Fruit fly (Drosophila melanogaster) whole organism, embryonic: ENCODE measurements around the gene Phb1.

Experiments used
- B-H2 ChIP-seq: fragments of 200-800 bp; sonication (Bioruptor generic); optimal IDR thresholded peaks from 2 replicates; lab custom pipeline; 2018; ENCODE audit warnings: missing biosample characterization, mild to moderate bottlenecking, missing genetic modification characterization
- CG10209 ChIP-seq: fragments of 200-800 bp; sonication (Bioruptor generic); optimal IDR thresholded peaks from 3 replicates; lab custom pipeline; 2017; ENCODE audit warnings: missing biosample characterization, mild to moderate bottlenecking, missing genetic modification characterization, missing genetic modification reagents
- CG10321 ChIP-seq: fragments of 200-800 bp; sonication (Bioruptor generic); IDR thresholded peaks from 2 replicates; pipeline ENCODE4 v1.3.6; 2022; ENCODE audit warnings: missing biosample characterization, missing genetic modification characterization
- CG10431 ChIP-seq: fragments of 200-800 bp; sonication (Bioruptor generic); optimal IDR thresholded peaks from 3 replicates; lab custom pipeline; 2018; ENCODE audit warnings: missing biosample characterization, mild to moderate bottlenecking, missing genetic modification characterization
- CG11093 ChIP-seq: fragments of 200-800 bp; sonication (Bioruptor generic); IDR thresholded peaks from 3 replicates; pipeline ENCODE4 v1.3.6; 2022; ENCODE audit warnings: missing biosample characterization, missing genetic modification characterization
- CG14667 ChIP-seq: fragments of 200-800 bp; sonication (Bioruptor generic); IDR thresholded peaks from 2 replicates; pipeline ENCODE4 v1.3.6; 2022; ENCODE audit warnings: missing biosample characterization, missing genetic modification characterization
- CG15269 ChIP-seq: fragments of 200-800 bp; sonication (Bioruptor generic); optimal IDR thresholded peaks from 2 replicates; lab custom pipeline; 2018; ENCODE audit warnings: missing biosample characterization, mild to moderate bottlenecking, missing genetic modification characterization, moderate library complexity
- CG15601 ChIP-seq: fragments of 200-800 bp; sonication (Bioruptor generic); optimal IDR thresholded peaks from 3 replicates; lab custom pipeline; 2019; ENCODE audit warnings: missing biosample characterization, mild to moderate bottlenecking, missing genetic modification characterization, moderate library complexity
- CG17361 ChIP-seq: fragments of 200-800 bp; sonication (Bioruptor generic); IDR thresholded peaks from 3 replicates; pipeline ENCODE4 v1.3.6; 2022; ENCODE audit warnings: missing biosample characterization, missing genetic modification characterization
- CG2116 ChIP-seq: fragments of 200-800 bp; sonication (Bioruptor generic); optimal IDR thresholded peaks from 3 replicates; lab custom pipeline; 2018; ENCODE audit warnings: missing biosample characterization, mild to moderate bottlenecking, missing genetic modification characterization
- CG2712 ChIP-seq: fragments of 200-800 bp; optimal IDR thresholded peaks from 3 replicates; lab custom pipeline; 2019; ENCODE audit warnings: missing biosample characterization, mild to moderate bottlenecking, missing genetic modification characterization, moderate library complexity
- CG31441 ChIP-seq: fragments of 200-800 bp; sonication (Bioruptor generic); IDR thresholded peaks from 2 replicates; pipeline ENCODE4 v1.3.6; 2022; ENCODE audit warnings: missing biosample characterization, missing genetic modification characterization
- CG7372 ChIP-seq: fragments of 200-800 bp; sonication (Bioruptor generic); IDR thresholded peaks from 2 replicates; pipeline ENCODE4 v1.3.6; 2022; ENCODE audit warnings: missing biosample characterization, missing genetic modification characterization
- CG7556 ChIP-seq: fragments of 200-800 bp; sonication (Bioruptor generic); optimal IDR thresholded peaks from 2 replicates; lab custom pipeline; 2017; ENCODE audit warnings: missing biosample characterization, mild to moderate bottlenecking, missing genetic modification characterization
- CG8281 ChIP-seq: fragments of 200-800 bp; sonication (Bioruptor generic); optimal IDR thresholded peaks from 2 replicates; lab custom pipeline; 2018; ENCODE audit warnings: missing biosample characterization, mild to moderate bottlenecking, missing genetic modification characterization, moderate library complexity
- CG8290 ChIP-seq, 3 experiments: fragments of 200-800 bp; sonication (Bioruptor generic); optimal IDR thresholded peaks; 2 replicates each; lab custom pipeline; 2016 to 2019; ENCODE audit warnings: missing biosample characterization in 3 of 3, missing genetic modification characterization in 3 of 3, mild to moderate bottlenecking in 2 of 3, moderate library complexity in 1 of 3
- CG8924 ChIP-seq: fragments of 200-800 bp; optimal IDR thresholded peaks from 3 replicates; lab custom pipeline; 2019; ENCODE audit warnings: missing biosample characterization, mild to moderate bottlenecking, missing genetic modification characterization, moderate library complexity
- CHES-1-like ChIP-seq: fragments of 200-800 bp; sonication (Bioruptor generic); optimal IDR thresholded peaks from 2 replicates; lab custom pipeline; 2016; ENCODE audit warnings: missing biosample characterization, missing genetic modification characterization
- Dip2 ChIP-seq: fragments of 200-800 bp; sonication (Bioruptor generic); IDR thresholded peaks from 2 replicates; pipeline ENCODE4 v1.3.6; 2022; ENCODE audit warnings: missing biosample characterization, missing genetic modification characterization
- Eip74EF ChIP-seq, 2 experiments: fragments of 200-800 bp in 1 of 2; fragments of >200 bp in 1 of 2; sonication (Bioruptor generic) in 1 of 2; optimal IDR thresholded peaks; 2 replicates each; lab custom pipeline; 2017 to 2019; ENCODE audit warnings: missing biosample characterization in 2 of 2, missing genetic modification characterization in 2 of 2, mild to moderate bottlenecking in 1 of 2, moderate library complexity in 1 of 2
- Ets97D ChIP-seq: fragments of 200-800 bp; sonication (Bioruptor generic); optimal IDR thresholded peaks from 3 replicates; lab custom pipeline; 2016; ENCODE audit warnings: missing biosample characterization, missing genetic modification characterization
- Hr51 ChIP-seq, 2 experiments: fragments of 200-800 bp; sonication (Bioruptor generic); optimal IDR thresholded peaks; 2 replicates in 1 of 2; 3 replicates in 1 of 2; lab custom pipeline; 2016 to 2018; ENCODE audit warnings: missing biosample characterization in 2 of 2, missing genetic modification characterization in 2 of 2, mild to moderate bottlenecking in 1 of 2, moderate library complexity in 1 of 2
- Jarid2 ChIP-seq: fragments of 200-800 bp; sonication (Bioruptor generic); optimal IDR thresholded peaks from 3 replicates; lab custom pipeline; 2017; ENCODE audit warnings: mild to moderate bottlenecking, missing biosample characterization, missing genetic modification reagents, missing genetic modification characterization
- Med ChIP-seq: fragments of 200-800 bp; sonication (Bioruptor generic); peaks from one replicate; lab custom pipeline; 2016; ENCODE audit warnings: missing biosample characterization, missing genetic modification characterization, mild to moderate bottlenecking, inconsistent platforms, moderate library complexity
- Oli ChIP-seq: fragments of 200-800 bp; sonication (Bioruptor generic); optimal IDR thresholded peaks from 2 replicates; lab custom pipeline; 2018; ENCODE audit warnings: missing biosample characterization, mild to moderate bottlenecking, missing genetic modification characterization, moderate library complexity
- Pdp1 ChIP-seq, 2 experiments: fragments of 200-800 bp; sonication (Bioruptor generic); optimal IDR thresholded peaks; 3 replicates each; lab custom pipeline; 2016; ENCODE audit warnings: missing biosample characterization in 2 of 2, missing genetic modification characterization in 2 of 2, mild to moderate bottlenecking in 1 of 2, moderate library complexity in 1 of 2
- Rfx ChIP-seq: fragments of 200-800 bp; sonication (Bioruptor generic); IDR thresholded peaks from 2 replicates; pipeline ENCODE4 v1.3.6; 2022; ENCODE audit warnings: missing biosample characterization, missing genetic modification characterization
- Tbp ChIP-seq: fragments of >200 bp; optimal IDR thresholded peaks from 2 replicates; lab custom pipeline; 2018; ENCODE audit warnings: missing biosample characterization, missing genetic modification characterization
- Trl ChIP-seq, 3 experiments: fragments of >200 bp in 2 of 3; fragments of 200-800 bp in 1 of 3; sonication (Bioruptor generic) in 1 of 3; optimal IDR thresholded peaks; 2 replicates in 1 of 3; 3 replicates in 2 of 3; lab custom pipeline; 2016 to 2017; ENCODE audit warnings: missing biosample characterization in 1 of 3, missing genetic modification characterization in 1 of 3
- chinmo ChIP-seq: fragments of 200-800 bp; sonication (Bioruptor generic); IDR thresholded peaks from 4 replicates; pipeline ENCODE4 v1.3.6; 2022; ENCODE audit warnings: missing biosample characterization, missing genetic modification characterization; ENCODE audit not compliant: partially characterized antibody
- croc ChIP-seq: fragments of 200-800 bp; sonication (Bioruptor generic); conservative IDR thresholded peaks from 3 replicates; pipeline ENCODE4 v1.3.6; 2022; ENCODE audit warnings: missing biosample characterization, missing genetic modification characterization
- crol ChIP-seq: fragments of 200-800 bp; sonication (Bioruptor generic); IDR thresholded peaks from 2 replicates; pipeline ENCODE4 v1.3.6; 2022; ENCODE audit warnings: missing biosample characterization, missing genetic modification characterization
- fu2 ChIP-seq: fragments of 200-800 bp; sonication (Bioruptor generic); optimal IDR thresholded peaks from 2 replicates; lab custom pipeline; 2016; ENCODE audit warnings: missing biosample characterization, missing genetic modification characterization
- gcm ChIP-seq: fragments of 200-800 bp; sonication (Bioruptor generic); optimal IDR thresholded peaks from 2 replicates; lab custom pipeline; 2019; ENCODE audit warnings: missing biosample characterization, mild to moderate bottlenecking, missing genetic modification characterization, moderate library complexity
- grn ChIP-seq: fragments of 200-800 bp; sonication (Bioruptor generic); optimal IDR thresholded peaks from 3 replicates; lab custom pipeline; 2017; ENCODE audit warnings: missing biosample characterization, missing genetic modification characterization
- gsb-n ChIP-seq: fragments of 200-800 bp; sonication (Bioruptor generic); optimal IDR thresholded peaks from 3 replicates; lab custom pipeline; 2018; ENCODE audit warnings: missing biosample characterization, mild to moderate bottlenecking, missing genetic modification characterization
- insv ChIP-seq, 2 experiments: fragments of 200-800 bp; sonication (Bioruptor generic); optimal IDR thresholded peaks; 3 replicates each; lab custom pipeline; 2016 to 2018; ENCODE audit warnings: missing biosample characterization in 2 of 2, missing genetic modification characterization in 2 of 2
- kah ChIP-seq: fragments of 200-800 bp; sonication (Bioruptor generic); optimal IDR thresholded peaks from 2 replicates; lab custom pipeline; 2018; ENCODE audit warnings: missing biosample characterization, mild to moderate bottlenecking, missing genetic modification characterization
- knrl ChIP-seq: fragments of 200-800 bp; sonication (Bioruptor generic); IDR thresholded peaks from 3 replicates; pipeline ENCODE4 v1.3.6; 2022; ENCODE audit warnings: missing biosample characterization, missing genetic modification characterization; ENCODE audit not compliant: partially characterized antibody
- lilli ChIP-seq: fragments of 200-800 bp; sonication (Bioruptor generic); optimal IDR thresholded peaks from 3 replicates; lab custom pipeline; 2016; ENCODE audit warnings: missing biosample characterization, missing genetic modification characterization
- odd ChIP-seq: fragments of 200-800 bp; sonication (Bioruptor generic); optimal IDR thresholded peaks from 2 replicates; lab custom pipeline; 2017; ENCODE audit warnings: missing biosample characterization, mild to moderate bottlenecking, missing genetic modification characterization
- pzg ChIP-seq: fragments of 200-800 bp; sonication (Bioruptor generic); optimal IDR thresholded peaks from 3 replicates; lab custom pipeline; 2018; ENCODE audit warnings: missing biosample characterization, mild to moderate bottlenecking, missing genetic modification characterization, moderate library complexity
- repo ChIP-seq: fragments of 200-800 bp; sonication (Bioruptor generic); optimal IDR thresholded peaks from 2 replicates; lab custom pipeline; 2016; ENCODE audit warnings: missing biosample characterization, missing genetic modification characterization
- scrt ChIP-seq: fragments of 200-800 bp; sonication (Bioruptor generic); optimal IDR thresholded peaks from 2 replicates; lab custom pipeline; 2018; ENCODE audit warnings: missing biosample characterization, mild to moderate bottlenecking, missing genetic modification characterization, moderate library complexity
- slou ChIP-seq: fragments of 200-800 bp; sonication (Bioruptor generic); optimal IDR thresholded peaks from 3 replicates; lab custom pipeline; 2016; ENCODE audit warnings: missing biosample characterization, missing genetic modification characterization
- tup ChIP-seq: fragments of 200-800 bp; sonication (Bioruptor generic); optimal IDR thresholded peaks from 2 replicates; lab custom pipeline; 2016; ENCODE audit warnings: missing biosample characterization, mild to moderate bottlenecking, missing genetic modification characterization, moderate library complexity
- usp ChIP-seq: fragments of >200 bp; optimal IDR thresholded peaks from 2 replicates; lab custom pipeline; 2017; ENCODE audit warnings: missing biosample characterization, missing genetic modification characterization

The Phb1 gene

DNA sequence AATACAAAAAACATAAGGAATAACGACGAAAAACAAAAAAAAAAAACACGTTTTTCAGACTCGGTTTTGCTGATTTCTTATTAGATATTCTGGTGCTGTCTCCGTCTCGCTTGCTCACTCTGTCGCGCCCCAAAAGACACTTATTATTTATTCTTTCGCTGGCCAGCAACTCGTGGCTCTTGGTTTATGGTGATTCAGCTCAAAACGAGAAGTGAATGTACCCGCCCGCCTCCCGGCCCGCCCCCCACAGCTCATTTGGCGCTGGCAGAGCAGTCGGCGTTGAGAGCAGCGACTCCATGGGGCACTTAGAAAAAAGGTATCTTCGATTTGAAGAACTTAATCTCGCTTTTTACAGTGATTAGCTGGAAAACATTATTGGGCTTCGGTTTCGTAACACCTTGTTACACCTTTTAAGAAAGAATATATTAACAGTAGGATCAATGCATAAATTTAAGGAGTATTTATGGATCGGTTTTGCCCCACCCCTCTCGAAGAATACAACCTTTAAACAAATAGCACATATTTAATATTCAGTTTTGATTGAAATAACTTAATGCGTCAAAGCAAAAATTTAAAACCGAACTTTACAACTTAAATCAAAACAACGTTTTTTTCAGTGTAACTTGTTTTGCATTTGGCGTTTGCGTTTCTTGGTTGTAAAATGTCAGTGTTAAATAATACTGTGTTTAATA is 17.9 kb upstream of the Phb1 start (continued):
- peak; percentile 11 for TF ChIP-seq kah (GFP tag; lab: Kevin White, UChicago)
- 0 out of 2 replicates have a peak, but pooled peaks have one; percentile 72 for TF ChIP-seq Rfx (GFP tag; lab: Robert Waterston, UW)
- no peak for TF ChIP-seq B-H2
- TF ChIP-seq CG10431: peak; percentile 58
- no peak for TF ChIP-seq Tbp (GFP tag; lab: Kevin White, UChicago)
- peak; percentile 33 for TF ChIP-seq repo (GFP tag; lab: Kevin White, UChicago)
- no peak for TF ChIP-seq knrl (GFP tag; lab: Robert Waterston, UW)
- no peak for TF ChIP-seq usp (GFP tag; lab: Kevin White, UChicago)
- TF ChIP-seq CG15601 (tag; lab: Kevin White, UChicago): peak; percentile 74
- no peak for TF ChIP-seq CG10321 (GFP tag; lab: Robert Waterston, UW)
- TF ChIP-seq gsb-n (tag; lab: Kevin White, UChicago): peak; percentile 69
- TF ChIP-seq Oli (tag; lab: Kevin White, UChicago): peak; percentile 84
- TF ChIP-seq Pdp1 (GFP tag; optimal IDR thresholded peaks at IDR 0.05; lab: Kevin White, UChicago): peak; percentile 64 to 80
- peak; percentile 90 for TF ChIP-seq CG7556 (GFP tag; lab: Kevin White, UChicago)
- TF ChIP-seq Trl (optimal IDR thresholded peaks at IDR 0.05; lab: Kevin White, UChicago): no peak
- TF ChIP-seq Trl (GFP tag; optimal IDR thresholded peaks at IDR 0.05; lab: Kevin White, UChicago): peak; percentile 81
- TF ChIP-seq CG7372: peak; percentile 43; the same call in 1 of the 2 replicates
- TF ChIP-seq grn: no peak
- peak; percentile 32; the same call in 1 of the 2 replicates for TF ChIP-seq CG14667 (GFP tag; lab: Robert Waterston, UW)
- peak; percentile 30 for TF ChIP-seq CG2116
- TF ChIP-seq CG17361: peak; percentile 89
- TF ChIP-seq Med (GFP tag; lab: Kevin White, UChicago): peak; percentile 94
- peak; percentile 69; the same call in 1 of the 2 replicates for TF ChIP-seq crol (GFP tag; lab: Robert Waterston, UW)
- peak; percentile 67 for TF ChIP-seq gcm (GFP tag; lab: Kevin White, UChicago)
- TF ChIP-seq croc: peak; percentile 42; the same call in 2 of the 3 replicates
- no peak for TF ChIP-seq CG8281 (tag; lab: Kevin White, UChicago)
- peak; percentile 81 for TF ChIP-seq CG2712
- TF ChIP-seq odd (GFP tag; lab: Kevin White, UChicago): peak; percentile 68
- TF ChIP-seq scrt (GFP tag; lab: Kevin White, UChicago): peak; percentile 51
- TF ChIP-seq fu2 (GFP tag; lab: Kevin White, UChicago): peak; percentile 44
- TF ChIP-seq Hr51 (GFP tag; optimal IDR thresholded peaks at IDR 0.05; lab: Kevin White, UChicago): peak; percentile 59 to 73
- peak; percentile 26 for TF ChIP-seq tup (GFP tag; lab: Kevin White, UChicago)
- TF ChIP-seq CG31441 (GFP tag; lab: Robert Waterston, UW): peak; percentile 76
- peak; percentile 86 for TF ChIP-seq CG8924 (tag; lab: Kevin White, UChicago)
- peak; percentile 79 for TF ChIP-seq lilli (GFP tag; lab: Kevin White, UChicago)
- TF ChIP-seq slou: peak; percentile 66
- TF ChIP-seq pzg (GFP tag; lab: Kevin White, UChicago): no peak
- TF ChIP-seq insv (GFP tag; optimal IDR thresholded peaks at IDR 0.05; lab: Kevin White, UChicago): no peak
- TF ChIP-seq CG10209 (GFP tag; lab: Kevin White, UChicago): peak; percentile 70
- TF ChIP-seq Dip2 (GFP tag; lab: Robert Waterston, UW): no peak
- TF ChIP-seq Eip74EF (GFP tag; optimal IDR thresholded peaks at IDR 0.05; lab: Kevin White, UChicago): peak in 1 of 2 experiments; percentile 60
- peak; percentile 33 for TF ChIP-seq CG8290 (GFP tag; optimal IDR thresholded peaks at IDR 0.05; lab: Kevin White, UChicago)
- TF ChIP-seq CG8290 (tag; optimal IDR thresholded peaks at IDR 0.05; lab: Kevin White, UChicago): peak in 1 of 2 experiments; percentile 54
- peak; percentile 73; the same call in 2 of the 4 replicates for TF ChIP-seq chinmo (GFP tag; lab: Robert Waterston, UW)
- no peak for TF ChIP-seq CG11093 (GFP tag; lab: Robert Waterston, UW)
- TF ChIP-seq CHES-1-like (GFP tag; lab: Kevin White, UChicago): peak; percentile 49
- peak; percentile 7 for TF ChIP-seq Ets97D (GFP tag; lab: Kevin White, UChicago)
- TF ChIP-seq Jarid2 (GFP tag; lab: Kevin White, UChicago): peak; percentile 40
- TF ChIP-seq CG15269 (tag; lab: Kevin White, UChicago): peak; percentile 77
